Fruit fly (Drosophila melanogaster) whole organism, adult: ENCODE measurements around the gene BBS5.

Source experiments
- CG11617 ChIP-seq: fragments of 200-800 bp; sonication (Bioruptor generic); optimal IDR thresholded peaks from 2 replicates; lab custom pipeline; 2017; ENCODE audit warnings: mild to moderate bottlenecking, missing biosample characterization, missing genetic modification reagents, missing genetic modification characterization
- CG12768 ChIP-seq: fragments of 200-800 bp; sonication (Bioruptor generic); optimal IDR thresholded peaks from 2 replicates; lab custom pipeline; 2017; ENCODE audit warnings: missing biosample characterization, missing genetic modification characterization, mild to moderate bottlenecking, moderate library complexity, missing genetic modification reagents
- CG14711 ChIP-seq: fragments of 200-800 bp; sonication (Bioruptor generic); optimal IDR thresholded peaks from 2 replicates; lab custom pipeline; 2018; ENCODE audit warnings: missing biosample characterization, mild to moderate bottlenecking, missing genetic modification characterization, moderate library complexity
- CG1620 ChIP-seq: fragments of 200-800 bp; sonication (Bioruptor generic); optimal IDR thresholded peaks from 2 replicates; lab custom pipeline; 2016; ENCODE audit warnings: missing biosample characterization, missing genetic modification characterization
- CG33017 ChIP-seq: fragments of 200-800 bp; sonication (Bioruptor generic); optimal IDR thresholded peaks from 2 replicates; lab custom pipeline; 2018; ENCODE audit warnings: missing biosample characterization, mild to moderate bottlenecking, missing genetic modification characterization, moderate library complexity
- CG5204 ChIP-seq: fragments of 200-800 bp; sonication (Bioruptor generic); optimal IDR thresholded peaks from 2 replicates; lab custom pipeline; 2016; ENCODE audit warnings: missing biosample characterization, missing genetic modification characterization
- CG7045 ChIP-seq: fragments of 200-800 bp; sonication (Bioruptor generic); optimal IDR thresholded peaks from 2 replicates; lab custom pipeline; 2017; ENCODE audit warnings: missing biosample characterization, mild to moderate bottlenecking, missing genetic modification characterization
- CG7101 ChIP-seq: fragments of 200-800 bp; sonication (Bioruptor generic); optimal IDR thresholded peaks from 2 replicates; lab custom pipeline; 2018; ENCODE audit warnings: missing biosample characterization, mild to moderate bottlenecking, missing genetic modification characterization, moderate library complexity
- Clk ChIP-seq: fragments of 200-800 bp; sonication (Bioruptor generic); optimal IDR thresholded peaks from 2 replicates; lab custom pipeline; 2017; ENCODE audit warnings: missing biosample characterization, missing genetic modification characterization
- Crg-1 ChIP-seq: fragments of 200-800 bp; sonication (Bioruptor generic); optimal IDR thresholded peaks from 2 replicates; lab custom pipeline; 2016; ENCODE audit warnings: missing biosample characterization, missing genetic modification characterization
- Hr96 ChIP-seq: fragments of 200-800 bp; sonication (Bioruptor generic); optimal IDR thresholded peaks from 2 replicates; lab custom pipeline; 2016; ENCODE audit warnings: missing biosample characterization, missing genetic modification characterization
- Mnt ChIP-seq: fragments of 200-800 bp; sonication (Bioruptor generic); optimal IDR thresholded peaks from 2 replicates; lab custom pipeline; 2016; ENCODE audit warnings: missing biosample characterization, mild to moderate bottlenecking, missing genetic modification characterization
- bab1 ChIP-seq: fragments of 200-800 bp; sonication (Bioruptor generic); optimal IDR thresholded peaks from 3 replicates; lab custom pipeline; 2019; ENCODE audit warnings: missing biosample characterization, mild to moderate bottlenecking, missing genetic modification characterization, moderate library complexity
- cic ChIP-seq: fragments of 200-800 bp; sonication (Bioruptor generic); optimal IDR thresholded peaks from 2 replicates; lab custom pipeline; 2017; ENCODE audit warnings: missing biosample characterization, mild to moderate bottlenecking, missing genetic modification characterization, moderate library complexity
- cnc ChIP-seq, 2 experiments: fragments of >200 bp; optimal IDR thresholded peaks; 2 replicates each; lab custom pipeline; 2017
- kay ChIP-seq: fragments of 200-800 bp; sonication (Bioruptor generic); peaks from one replicate; lab custom pipeline; 2016; ENCODE audit warnings: missing biosample characterization, missing genetic modification characterization, borderline replicate concordance
- ovo ChIP-seq: fragments of 200-800 bp; sonication (Bioruptor generic); optimal IDR thresholded peaks from 2 replicates; lab custom pipeline; 2016; ENCODE audit warnings: missing biosample characterization, missing genetic modification characterization
- pad ChIP-seq: fragments of 200-800 bp; sonication (Bioruptor generic); optimal IDR thresholded peaks from 3 replicates; lab custom pipeline; 2017; ENCODE audit warnings: missing biosample characterization, missing genetic modification characterization, mild to moderate bottlenecking, moderate library complexity, missing genetic modification reagents
- tj ChIP-seq: fragments of 200-800 bp; sonication (Bioruptor generic); optimal IDR thresholded peaks from 3 replicates; lab custom pipeline; 2017; ENCODE audit warnings: missing biosample characterization, mild to moderate bottlenecking, missing genetic modification characterization, moderate library complexity
- toe ChIP-seq: fragments of 200-800 bp; sonication (Bioruptor generic); optimal IDR thresholded peaks from 2 replicates; lab custom pipeline; 2016; ENCODE audit warnings: missing biosample characterization, missing genetic modification characterization

Gene BBS5

DNA sequence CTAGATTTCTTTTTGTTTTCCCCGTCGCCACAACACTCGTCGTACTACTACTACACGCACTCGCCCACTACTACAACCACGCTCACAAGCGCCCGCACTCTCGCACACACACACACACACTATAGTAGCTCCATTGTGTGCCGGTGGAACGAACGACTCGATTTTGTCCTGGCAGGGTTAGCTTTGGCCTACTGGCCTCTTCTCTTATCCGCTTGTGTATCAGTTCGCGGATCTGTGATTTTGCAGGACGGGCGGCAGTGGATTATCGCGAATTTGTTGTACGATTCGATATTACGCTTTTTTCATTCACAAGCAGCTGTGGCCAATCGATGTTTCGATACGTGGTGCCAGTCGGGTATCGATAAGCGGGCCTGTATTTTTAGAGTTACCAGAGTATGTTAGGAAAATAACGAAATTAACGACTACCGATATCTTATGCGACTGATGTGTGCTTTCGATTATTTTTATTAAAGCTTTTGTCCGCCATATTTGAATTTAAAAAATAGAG is 5.0 kb downstream of the BBS5 start, which contains the start of gene CG14657:
CG14657 (minus strand) TSS at position 335 of the 508 bp plus-strand sequence.
- TF ChIP-seq CG7045 (GFP tag; lab: Kevin White, UChicago), result no peak
- peak; percentile 15 for TF ChIP-seq tj
- no peak for TF ChIP-seq CG14711 (tag; lab: Kevin White, UChicago)
- TF ChIP-seq cnc (optimal IDR thresholded peaks at IDR 0.05; lab: Kevin White, UChicago), result no peak
- TF ChIP-seq Hr96 (GFP tag; lab: Kevin White, UChicago), result no peak
- TF ChIP-seq bab1 (GFP tag; lab: Kevin White, UChicago), result peak; percentile 66
- no peak for TF ChIP-seq Clk (GFP tag; lab: Kevin White, UChicago)
- no peak for TF ChIP-seq CG1620 (GFP tag; lab: Kevin White, UChicago)
- peak; percentile 63 for TF ChIP-seq pad (GFP tag; lab: Kevin White, UChicago)
- no peak for TF ChIP-seq CG5204 (GFP tag; lab: Kevin White, UChicago)
- no peak for TF ChIP-seq CG7101 (tag; lab: Kevin White, UChicago)
- TF ChIP-seq toe, result no peak
- TF ChIP-seq kay (GFP tag; lab: Kevin White, UChicago), result no peak
- no peak for TF ChIP-seq CG33017 (tag; lab: Kevin White, UChicago)
- peak; percentile 62 for TF ChIP-seq Mnt (GFP tag; lab: Kevin White, UChicago)
- no peak for TF ChIP-seq CG12768
- TF ChIP-seq Crg-1 (GFP tag; lab: Kevin White, UChicago), result no peak
- no peak for TF ChIP-seq ovo (GFP tag; lab: Kevin White, UChicago)
- no peak for TF ChIP-seq CG11617
- peak; percentile 100 for TF ChIP-seq cic (GFP tag; lab: Kevin White, UChicago)

DNA sequence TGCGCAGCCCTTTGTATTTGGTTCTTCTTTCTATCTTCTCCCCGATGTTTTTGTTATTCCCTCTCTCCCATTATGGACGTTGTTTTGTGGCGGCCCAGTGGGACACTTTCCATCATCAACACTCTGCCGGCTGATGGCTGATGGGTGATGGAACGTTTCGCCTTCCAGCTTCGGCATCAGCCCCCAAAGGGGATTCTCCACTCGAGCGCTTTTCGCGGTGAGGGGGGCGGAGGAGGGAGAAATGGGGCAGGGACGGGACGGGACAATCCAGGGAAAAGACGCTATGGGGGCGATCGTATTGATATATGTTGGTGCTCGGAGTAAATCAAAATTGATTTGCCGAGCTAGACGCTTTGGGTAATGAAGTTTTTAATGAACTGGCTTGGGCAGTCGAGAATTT is 9.1 kb downstream of the BBS5 start:
- TF ChIP-seq CG11617 (no peak), Clk (GFP tag; lab: Kevin White, UChicago) (no peak), tj (no peak), Hr96 (GFP tag; lab: Kevin White, UChicago) (no peak), CG7045 (GFP tag; lab: Kevin White, UChicago) (no peak), toe (no peak), CG12768 (no peak), CG14711 (tag; lab: Kevin White, UChicago) (no peak)

DNA sequence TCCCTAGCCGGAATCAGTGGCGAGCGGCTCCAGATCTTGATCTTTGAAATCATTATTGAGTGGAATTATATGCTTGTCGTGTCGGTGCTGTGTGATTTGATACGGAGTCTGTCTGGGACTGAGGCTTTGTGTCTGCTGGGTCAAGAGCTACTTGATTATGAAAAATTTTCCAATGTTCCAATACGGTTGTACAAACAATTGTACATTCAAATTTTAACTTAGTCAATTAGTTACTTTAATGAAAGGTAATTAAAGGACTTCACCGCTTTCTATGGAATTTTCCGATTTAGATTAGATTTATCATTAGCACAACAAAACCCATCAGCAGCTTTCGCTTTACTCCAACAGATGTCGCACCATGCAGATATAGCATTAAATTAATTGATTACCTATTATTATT is 14.3 kb downstream of the BBS5 start, which contains the start of gene CG14658:
CG14658 (minus strand) TSS at position 101 of the 400 bp plus-strand sequence.
- no peak for TF ChIP-seq toe
- TF ChIP-seq cic (GFP tag; lab: Kevin White, UChicago), result no peak
- no peak for TF ChIP-seq CG14711 (tag; lab: Kevin White, UChicago)
- no peak for TF ChIP-seq Crg-1 (GFP tag; lab: Kevin White, UChicago)
- TF ChIP-seq CG7045 (GFP tag; lab: Kevin White, UChicago), result no peak
- no peak for TF ChIP-seq CG11617

DNA sequence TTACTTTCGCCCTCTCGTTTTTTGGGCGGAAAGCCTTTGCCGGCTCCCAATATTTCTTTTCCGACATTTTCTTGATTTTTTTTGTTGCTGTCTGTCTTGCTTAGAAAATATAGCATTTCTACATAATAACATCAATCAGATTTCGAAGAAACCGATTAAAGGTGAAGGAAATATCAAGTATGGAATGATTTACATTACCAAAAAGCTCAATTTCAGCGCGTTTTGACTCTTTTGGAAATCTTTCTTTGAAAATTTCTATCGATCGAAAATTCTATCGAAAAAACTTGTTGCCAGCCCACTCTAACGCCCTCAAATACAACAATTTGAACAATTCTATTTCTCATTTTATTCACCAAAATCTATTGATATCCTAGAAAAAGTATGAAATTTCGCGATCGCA is 15.1 kb downstream of the BBS5 start, which contains the start of gene CG14659:
CG14659 (minus strand) TSS at position 101 of the 400 bp plus-strand sequence.
- no peak for TF ChIP-seq cic (GFP tag; lab: Kevin White, UChicago)
- no peak for TF ChIP-seq Crg-1 (GFP tag; lab: Kevin White, UChicago)
- no peak for TF ChIP-seq CG33017 (tag; lab: Kevin White, UChicago)
- TF ChIP-seq Clk (GFP tag; lab: Kevin White, UChicago), result no peak
- no peak for TF ChIP-seq CG11617
- no peak for TF ChIP-seq tj
- TF ChIP-seq CG7101 (tag; lab: Kevin White, UChicago), result no peak
- no peak for TF ChIP-seq Hr96 (GFP tag; lab: Kevin White, UChicago)
- TF ChIP-seq ovo (GFP tag; lab: Kevin White, UChicago), result no peak
- TF ChIP-seq CG12768, result no peak
- TF ChIP-seq CG1620 (GFP tag; lab: Kevin White, UChicago), result no peak
- TF ChIP-seq cnc (optimal IDR thresholded peaks at IDR 0.05; lab: Kevin White, UChicago), result no peak
- no peak for TF ChIP-seq CG7045 (GFP tag; lab: Kevin White, UChicago)
- no peak for TF ChIP-seq CG5204 (GFP tag; lab: Kevin White, UChicago)
- TF ChIP-seq Mnt (GFP tag; lab: Kevin White, UChicago), result no peak
- TF ChIP-seq toe, result no peak

DNA sequence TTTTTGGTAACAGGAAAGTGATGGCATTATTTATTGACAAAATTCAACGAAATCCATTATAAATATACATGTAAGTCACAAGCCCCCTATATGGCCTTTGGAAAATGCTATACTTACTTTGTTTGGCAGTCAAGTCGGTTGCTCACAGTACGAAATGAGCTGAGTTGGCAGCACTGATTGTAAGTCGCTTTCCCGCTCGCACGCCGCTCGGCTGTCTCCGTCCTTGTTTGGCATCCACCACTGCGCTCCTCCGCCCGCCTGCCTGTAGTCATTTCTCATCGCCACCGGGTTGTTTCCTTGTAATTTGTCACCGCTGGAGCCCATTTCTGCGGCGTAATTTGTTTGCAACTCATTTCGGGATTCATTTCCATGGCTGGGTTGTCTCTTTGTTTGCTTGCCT is 17.5 kb downstream of the BBS5 start:
- no peak for TF ChIP-seq cic (GFP tag; lab: Kevin White, UChicago)
- no peak for TF ChIP-seq CG1620 (GFP tag; lab: Kevin White, UChicago)
- no peak for TF ChIP-seq kay (GFP tag; lab: Kevin White, UChicago)
- TF ChIP-seq pad (GFP tag; lab: Kevin White, UChicago), result no peak
- TF ChIP-seq tj, result no peak
- no peak for TF ChIP-seq CG7101 (tag; lab: Kevin White, UChicago)
- TF ChIP-seq bab1 (GFP tag; lab: Kevin White, UChicago), result no peak
- TF ChIP-seq toe, result no peak
- no peak for TF ChIP-seq CG11617
- TF ChIP-seq CG14711 (tag; lab: Kevin White, UChicago), result no peak
- TF ChIP-seq CG33017 (tag; lab: Kevin White, UChicago), result no peak
- no peak for TF ChIP-seq Hr96 (GFP tag; lab: Kevin White, UChicago)
- no peak for TF ChIP-seq Crg-1 (GFP tag; lab: Kevin White, UChicago)
- TF ChIP-seq Clk (GFP tag; lab: Kevin White, UChicago), result no peak
- no peak for TF ChIP-seq CG12768

DNA sequence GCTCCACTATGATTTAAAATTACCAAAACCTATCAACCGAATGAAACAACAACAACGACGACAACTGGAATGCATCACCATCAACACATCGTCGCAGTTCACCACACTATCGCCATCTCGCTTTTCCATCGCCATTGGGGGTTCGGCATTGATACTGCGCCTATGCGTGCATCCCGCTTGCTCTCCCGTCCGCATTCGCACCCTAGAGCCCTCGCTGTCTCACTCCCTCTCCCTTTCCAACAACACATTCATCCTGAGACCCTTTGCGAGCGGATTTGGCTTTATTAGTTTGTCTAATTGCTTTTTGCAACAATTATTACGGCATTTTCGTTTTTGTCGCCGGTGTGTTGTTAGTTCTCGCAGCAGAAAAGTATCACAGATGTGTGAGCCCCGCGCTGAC is 19.2 kb downstream of the BBS5 start:
- TF ChIP-seq pad (GFP tag; lab: Kevin White, UChicago) (no peak), ovo (GFP tag; lab: Kevin White, UChicago) (no peak), cic (GFP tag; lab: Kevin White, UChicago) (no peak), Crg-1 (GFP tag; lab: Kevin White, UChicago) (no peak), kay (GFP tag; lab: Kevin White, UChicago) (no peak), CG11617 (no peak), Mnt (GFP tag; lab: Kevin White, UChicago) (no peak), CG12768 (no peak), toe (no peak), tj (no peak), CG1620 (GFP tag; lab: Kevin White, UChicago) (no peak), Clk (GFP tag; lab: Kevin White, UChicago) (no peak), Hr96 (GFP tag; lab: Kevin White, UChicago) (no peak), CG7101 (tag; lab: Kevin White, UChicago) (no peak), cnc (optimal IDR thresholded peaks at IDR 0.05; lab: Kevin White, UChicago) (no peak), bab1 (GFP tag; lab: Kevin White, UChicago) (no peak)
